Fruit fly (Drosophila melanogaster) whole organism: ENCODE measurements around the gene Edc3.

Experiments
- CG8478 ChIP-seq: fragments of >200 bp; optimal IDR thresholded peaks from 2 replicates; lab custom pipeline; 2018; ENCODE audit warnings: inconsistent platforms
- EcR ChIP-seq, 2 experiments: fragments of >200 bp; optimal IDR thresholded peaks; 2 replicates each; lab custom pipeline; 2017; ENCODE audit warnings: missing biosample characterization in 2 of 2, missing genetic modification characterization in 2 of 2, missing genetic modification reagents in 2 of 2
- pan ChIP-seq: fragments of >200 bp; optimal IDR thresholded peaks from 2 replicates; lab custom pipeline; 2017
- psq ChIP-seq: fragments of >200 bp; optimal IDR thresholded peaks from 2 replicates; lab custom pipeline; 2017
- usp ChIP-seq: fragments of >200 bp; optimal IDR thresholded peaks from 2 replicates; lab custom pipeline; 2017; ENCODE audit warnings: missing biosample characterization, missing genetic modification characterization, mixed read lengths

DNA sequence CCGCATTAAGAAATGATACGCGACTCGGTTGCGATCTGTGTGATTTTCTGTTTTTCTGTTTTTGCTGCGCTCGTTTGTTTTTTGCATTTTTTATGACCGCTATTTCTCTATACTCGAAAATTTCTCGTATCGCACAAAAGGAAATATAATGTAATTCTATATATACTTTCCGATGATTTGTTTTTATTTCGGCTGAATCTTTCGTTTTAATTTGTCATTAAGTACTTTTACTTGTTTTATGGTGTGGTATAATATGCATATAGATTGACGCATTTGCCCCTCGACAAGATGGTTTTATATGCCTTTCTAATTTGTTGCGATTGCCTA lies 40.8 kb upstream of the Edc3 start:
- TF ChIP-seq usp (GFP tag; lab: Kevin White, UChicago) (no peak), pan (lab: Kevin White, UChicago) (no peak), psq (lab: Kevin White, UChicago) (no peak), CG8478 (no peak), EcR (GFP tag; optimal IDR thresholded peaks at IDR 0.05; lab: Kevin White, UChicago) (no peak)
